Fruit fly (Drosophila melanogaster) whole organism, embryonic: Measurements from ENCODE around the gene ATPsynepsilonL.

ENCODE experiments used
- Aef1 ChIP-seq: fragments of 200-800 bp; sonication (Bioruptor generic); IDR thresholded peaks from 3 replicates; pipeline ENCODE4 v1.3.6; 2022; ENCODE audit warnings: missing biosample characterization, missing genetic modification characterization
- Asciz ChIP-seq: fragments of 200-800 bp; sonication (Bioruptor generic); optimal IDR thresholded peaks from 2 replicates; lab custom pipeline; 2017; ENCODE audit warnings: missing biosample characterization, mild to moderate bottlenecking, missing genetic modification characterization, missing genetic modification reagents
- CG11085 ChIP-seq: fragments of 200-800 bp; sonication (Bioruptor generic); IDR thresholded peaks from 2 replicates; pipeline ENCODE4 v1.3.6; 2022; ENCODE audit warnings: missing biosample characterization, missing genetic modification characterization
- CG12104 ChIP-seq: fragments of 200-800 bp; sonication (Bioruptor generic); optimal IDR thresholded peaks from 3 replicates; lab custom pipeline; 2016; ENCODE audit warnings: missing biosample characterization, missing genetic modification characterization
- CG12155 ChIP-seq: fragments of 200-800 bp; sonication (Bioruptor generic); optimal IDR thresholded peaks from 3 replicates; lab custom pipeline; 2016; ENCODE audit warnings: missing biosample characterization, missing genetic modification characterization
- CG12744 ChIP-seq: fragments of 200-800 bp; sonication (Bioruptor generic); optimal IDR thresholded peaks from 2 replicates; lab custom pipeline; 2016; ENCODE audit warnings: missing biosample characterization, missing genetic modification characterization
- CG13775 ChIP-seq: fragments of 200-800 bp; sonication (Bioruptor generic); optimal IDR thresholded peaks from 3 replicates; lab custom pipeline; 2017; ENCODE audit warnings: missing biosample characterization, mild to moderate bottlenecking, missing genetic modification characterization
- CG14441 ChIP-seq: fragments of 200-800 bp; sonication (Bioruptor generic); IDR thresholded peaks from 2 replicates; pipeline ENCODE4 v1.3.6; 2022; ENCODE audit warnings: missing biosample characterization, missing genetic modification characterization
- CG15073 ChIP-seq: fragments of 200-800 bp; sonication (Bioruptor generic); optimal IDR thresholded peaks from 2 replicates; lab custom pipeline; 2016; ENCODE audit warnings: missing biosample characterization, missing genetic modification characterization
- CG15269 ChIP-seq: fragments of 200-800 bp; sonication (Bioruptor generic); optimal IDR thresholded peaks from 2 replicates; lab custom pipeline; 2018; ENCODE audit warnings: missing biosample characterization, mild to moderate bottlenecking, missing genetic modification characterization, moderate library complexity
- CG15479 ChIP-seq: fragments of 200-800 bp; sonication (Bioruptor generic); optimal IDR thresholded peaks from 3 replicates; lab custom pipeline; 2019; ENCODE audit warnings: missing biosample characterization, mild to moderate bottlenecking, missing genetic modification characterization, moderate library complexity
- CG1602 ChIP-seq: fragments of 200-800 bp; sonication (Bioruptor generic); optimal IDR thresholded peaks from 3 replicates; lab custom pipeline; 2016; ENCODE audit warnings: missing biosample characterization, missing genetic modification characterization
- CG17359 ChIP-seq: fragments of 200-800 bp; sonication (Bioruptor generic); optimal IDR thresholded peaks from 3 replicates; lab custom pipeline; 2018; ENCODE audit warnings: missing biosample characterization, mild to moderate bottlenecking, missing genetic modification characterization, moderate library complexity
- CG30431 ChIP-seq: fragments of 200-800 bp; sonication (Bioruptor generic); optimal IDR thresholded peaks from 2 replicates; lab custom pipeline; 2017; ENCODE audit warnings: missing biosample characterization, missing genetic modification characterization
- CG3065 ChIP-seq: fragments of 200-800 bp; sonication (Bioruptor generic); optimal IDR thresholded peaks from 2 replicates; lab custom pipeline; 2016; ENCODE audit warnings: missing biosample characterization, missing genetic modification characterization
- CG32767 ChIP-seq: fragments of 200-800 bp; sonication (Bioruptor generic); IDR thresholded peaks from 2 replicates; pipeline ENCODE4 v1.3.6; 2022; ENCODE audit warnings: missing biosample characterization, missing genetic modification characterization
- CG34422 ChIP-seq: fragments of 200-800 bp; sonication (Bioruptor generic); IDR thresholded peaks from 3 replicates; pipeline ENCODE4 v1.3.6; 2022; ENCODE audit warnings: missing biosample characterization, missing genetic modification characterization
- CG4854 ChIP-seq: fragments of 200-800 bp; sonication (Bioruptor generic); optimal IDR thresholded peaks from 2 replicates; lab custom pipeline; 2016; ENCODE audit warnings: missing biosample characterization, missing genetic modification characterization, inconsistent platforms
- CG6689 ChIP-seq: fragments of 200-800 bp; sonication (Bioruptor generic); IDR thresholded peaks from 2 replicates; pipeline ENCODE4 v1.3.6; 2022; ENCODE audit warnings: missing biosample characterization, missing genetic modification characterization
- CG6791 ChIP-seq: fragments of 200-800 bp; sonication (Bioruptor generic); IDR thresholded peaks from 3 replicates; pipeline ENCODE4 v1.3.6; 2022; ENCODE audit warnings: missing biosample characterization, missing genetic modification characterization; ENCODE audit not compliant: partially characterized antibody
- CG9727 ChIP-seq: fragments of 200-800 bp; sonication (Bioruptor generic); optimal IDR thresholded peaks from 3 replicates; lab custom pipeline; 2017; ENCODE audit warnings: missing biosample characterization, mild to moderate bottlenecking, missing genetic modification characterization
- CG9817 ChIP-seq: fragments of 200-800 bp; sonication (Bioruptor generic); optimal IDR thresholded peaks from 2 replicates; lab custom pipeline; 2018; ENCODE audit warnings: missing biosample characterization, mild to moderate bottlenecking, missing genetic modification characterization, moderate library complexity
- Camta ChIP-seq: fragments of 200-800 bp; sonication (Bioruptor generic); optimal IDR thresholded peaks from 2 replicates; lab custom pipeline; 2016; ENCODE audit warnings: missing biosample characterization, missing genetic modification characterization
- Dip3 ChIP-seq: fragments of 200-800 bp; sonication (Bioruptor generic); optimal IDR thresholded peaks from 3 replicates; lab custom pipeline; 2016; ENCODE audit warnings: missing biosample characterization, missing genetic modification characterization
- E2f1 ChIP-seq: fragments of 200-800 bp; sonication (Bioruptor generic); IDR thresholded peaks from 2 replicates; pipeline ENCODE4 v1.3.6; 2022; ENCODE audit warnings: missing biosample characterization, missing genetic modification characterization
- HHEX ChIP-seq: fragments of 200-800 bp; sonication (Bioruptor generic); optimal IDR thresholded peaks from 3 replicates; lab custom pipeline; 2017; ENCODE audit warnings: missing biosample characterization, mild to moderate bottlenecking, missing genetic modification characterization, missing genetic modification reagents
- MTF-1 ChIP-seq: fragments of 200-800 bp; sonication (Bioruptor generic); optimal IDR thresholded peaks from 2 replicates; lab custom pipeline; 2018; ENCODE audit warnings: missing biosample characterization, mild to moderate bottlenecking, missing genetic modification characterization, borderline replicate concordance
- Med ChIP-seq: fragments of 200-800 bp; sonication (Bioruptor generic); peaks from one replicate; lab custom pipeline; 2016; ENCODE audit warnings: missing biosample characterization, missing genetic modification characterization, mild to moderate bottlenecking, inconsistent platforms, moderate library complexity
- Mrtf ChIP-seq: fragments of 200-800 bp; sonication (Bioruptor generic); IDR thresholded peaks from 3 replicates; pipeline ENCODE4 v1.3.6; 2022; ENCODE audit warnings: missing biosample characterization, missing genetic modification characterization
- Rfx ChIP-seq: fragments of 200-800 bp; sonication (Bioruptor generic); IDR thresholded peaks from 2 replicates; pipeline ENCODE4 v1.3.6; 2022; ENCODE audit warnings: missing biosample characterization, missing genetic modification characterization
- TFAM ChIP-seq: fragments of 200-800 bp; sonication (Bioruptor generic); optimal IDR thresholded peaks from 2 replicates; lab custom pipeline; 2017; ENCODE audit warnings: missing biosample characterization, missing genetic modification characterization, inconsistent platforms
- Tbp ChIP-seq: fragments of >200 bp; optimal IDR thresholded peaks from 2 replicates; lab custom pipeline; 2018; ENCODE audit warnings: missing biosample characterization, missing genetic modification characterization
- chinmo ChIP-seq: fragments of 200-800 bp; sonication (Bioruptor generic); IDR thresholded peaks from 4 replicates; pipeline ENCODE4 v1.3.6; 2022; ENCODE audit warnings: missing biosample characterization, missing genetic modification characterization; ENCODE audit not compliant: partially characterized antibody
- dm ChIP-seq: fragments of 200-800 bp; sonication (Bioruptor generic); optimal IDR thresholded peaks from 3 replicates; lab custom pipeline; 2016; ENCODE audit warnings: missing biosample characterization, missing genetic modification characterization
- dpn ChIP-seq, 2 experiments: fragments of 200-800 bp; sonication (Bioruptor generic); optimal IDR thresholded peaks; 3 replicates each; lab custom pipeline; 2016; ENCODE audit warnings: missing biosample characterization in 2 of 2, missing genetic modification characterization in 2 of 2
- dysf ChIP-seq: fragments of 200-800 bp; sonication (Bioruptor generic); IDR thresholded peaks from 3 replicates; pipeline ENCODE4 v1.3.6; 2022; ENCODE audit warnings: missing biosample characterization, missing genetic modification characterization
- fd3F ChIP-seq: fragments of 200-800 bp; sonication (Bioruptor generic); optimal IDR thresholded peaks from 2 replicates; lab custom pipeline; 2018; ENCODE audit warnings: missing biosample characterization, mild to moderate bottlenecking, missing genetic modification characterization, moderate library complexity
- gro ChIP-seq: fragments of 200-800 bp; sonication (Bioruptor generic); optimal IDR thresholded peaks from 2 replicates; lab custom pipeline; 2016; ENCODE audit warnings: missing biosample characterization, missing genetic modification characterization
- ken ChIP-seq: fragments of 200-800 bp; sonication (Bioruptor generic); IDR thresholded peaks from 3 replicates; pipeline ENCODE4 v1.3.6; 2022; ENCODE audit warnings: missing biosample characterization, missing genetic modification characterization
- lbe ChIP-seq: fragments of 200-800 bp; sonication (Bioruptor generic); optimal IDR thresholded peaks from 2 replicates; lab custom pipeline; 2016; ENCODE audit warnings: missing biosample characterization, mild to moderate bottlenecking, missing genetic modification characterization
- lola ChIP-seq, 3 experiments: fragments of >200 bp in 2 of 3; fragments of 200-800 bp in 1 of 3; sonication (Bioruptor generic) in 1 of 3; optimal IDR thresholded peaks; 2 replicates each; lab custom pipeline; 2017 to 2019; ENCODE audit warnings: missing biosample characterization in 3 of 3, missing genetic modification characterization in 3 of 3, mild to moderate bottlenecking in 1 of 3, moderate library complexity in 1 of 3
- nmo ChIP-seq: fragments of 200-800 bp; sonication (Bioruptor generic); optimal IDR thresholded peaks from 2 replicates; lab custom pipeline; 2018; ENCODE audit warnings: missing biosample characterization, mild to moderate bottlenecking, missing genetic modification characterization, moderate library complexity
- nom ChIP-seq: fragments of 200-800 bp; sonication (Bioruptor generic); optimal IDR thresholded peaks from 2 replicates; lab custom pipeline; 2017; ENCODE audit warnings: missing biosample characterization, missing genetic modification characterization, mild to moderate bottlenecking, moderate library complexity, missing genetic modification reagents
- otp ChIP-seq: fragments of 200-800 bp; sonication (Bioruptor generic); IDR thresholded peaks from 3 replicates; pipeline ENCODE4, ENCODE4 v1.3.6; 2022; ENCODE audit warnings: missing biosample characterization, missing genetic modification characterization
- p53 ChIP-seq: fragments of 200-800 bp; sonication (Bioruptor generic); optimal IDR thresholded peaks from 2 replicates; lab custom pipeline; 2016; ENCODE audit warnings: missing biosample characterization, missing genetic modification characterization
- pan ChIP-seq, 4 experiments: fragments of >200 bp in 3 of 4; fragments of 200-800 bp in 1 of 4; sonication (Bioruptor generic) in 1 of 4; optimal IDR thresholded peaks in 3 of 4; IDR thresholded peaks in 1 of 4; 2 replicates each; pipeline versions ENCODE4 v1.3.6 to Lab custom; 2017 to 2022; ENCODE audit warnings: missing biosample characterization in 2 of 4, missing genetic modification characterization in 2 of 4, mixed read lengths in 1 of 4
- sens ChIP-seq: fragments of 200-800 bp; sonication (Bioruptor generic); peaks from one replicate; lab custom pipeline; 2016; ENCODE audit warnings: missing biosample characterization, missing genetic modification characterization
- toy ChIP-seq: fragments of 200-800 bp; sonication (Bioruptor generic); IDR thresholded peaks from 2 replicates; pipeline ENCODE4 v1.3.6; 2022; ENCODE audit warnings: missing biosample characterization, missing genetic modification characterization

ATPsynepsilonL gene

DNA sequence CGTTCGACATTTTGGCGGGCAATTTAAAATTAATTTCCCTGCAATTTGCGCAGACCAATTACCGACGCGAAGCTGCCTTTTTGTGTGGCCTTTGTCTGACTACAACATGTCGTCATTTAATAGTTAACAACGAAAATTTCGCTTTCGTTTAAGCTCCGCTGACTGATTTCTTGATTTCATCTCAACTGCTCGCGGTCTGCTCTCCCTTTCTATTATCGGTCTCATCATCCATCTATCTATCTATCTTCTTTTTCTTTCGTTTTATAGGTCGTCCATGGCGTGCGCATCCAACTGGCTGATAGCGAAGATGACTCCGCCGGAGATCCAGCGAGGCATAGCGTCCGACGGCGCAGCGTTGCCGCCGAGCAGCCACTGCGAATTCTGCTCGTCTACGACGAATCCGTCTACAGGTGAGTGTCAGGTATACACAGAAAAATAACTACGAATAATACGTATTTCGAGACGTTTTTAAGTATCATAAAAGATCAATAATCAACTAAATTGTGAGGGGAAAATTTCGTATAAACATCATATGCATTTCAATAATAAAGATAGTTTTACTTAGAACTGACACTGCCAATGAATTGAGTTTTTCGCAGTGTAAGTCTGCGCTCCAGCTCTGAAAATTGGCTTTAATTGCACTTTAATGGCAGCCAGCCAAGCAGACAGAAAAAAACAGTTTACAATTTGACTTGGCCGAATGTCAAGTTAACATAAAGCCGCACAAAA, 32.5 kb downstream of the ATPsynepsilonL start:
- TF ChIP-seq CG17359 (tag; lab: Kevin White, UChicago) (peak; percentile 39), TFAM (GFP tag; lab: Kevin White, UChicago) (no peak), dpn (GFP tag; optimal IDR thresholded peaks at IDR 0.05; lab: Kevin White, UChicago) (peak; percentile 10 to 27), CG15479 (GFP tag; lab: Kevin White, UChicago) (no peak), CG12155 (GFP tag; lab: Kevin White, UChicago) (no peak), CG11085 (GFP tag; lab: Robert Waterston, UW) (no peak), p53 (no peak), nmo (GFP tag; lab: Kevin White, UChicago) (no peak), nom (GFP tag; lab: Kevin White, UChicago) (no peak), Mrtf (0 out of 3 replicates have a peak, but pooled peaks have one; percentile 32), MTF-1 (GFP tag; lab: Kevin White, UChicago) (no peak), CG6791 (no peak), CG13775 (GFP tag; lab: Kevin White, UChicago) (no peak), pan (optimal IDR thresholded peaks at IDR 0.05; lab: Kevin White, UChicago) (no peak), pan (GFP tag; optimal IDR thresholded peaks at IDR 0.05 in 1 of 2, IDR thresholded peaks at IDR 0.05 in 1 of 2) (peak in 1 of 2 experiments; percentile 67), CG1602 (no peak), Camta (GFP tag; lab: Kevin White, UChicago) (peak; percentile 5), chinmo (GFP tag; lab: Robert Waterston, UW) (0 out of 4 replicates have a peak, but pooled peaks have one; percentile 8), Aef1 (GFP tag; lab: Robert Waterston, UW) (peak; percentile 33; the same call in 1 of the 3 replicates), HHEX (GFP tag; lab: Kevin White, UChicago) (peak; percentile 34), gro (GFP tag; lab: Kevin White, UChicago) (no peak), CG34422 (GFP tag; lab: Robert Waterston, UW) (0 out of 3 replicates have a peak, but pooled peaks have one; percentile 24), Rfx (GFP tag; lab: Robert Waterston, UW) (0 out of 2 replicates have a peak, but pooled peaks have one; percentile 19), E2f1 (peak; percentile 31; the same call in 1 of the 2 replicates), CG6689 (peak; percentile 48), otp (0 out of 3 replicates have a peak, but pooled peaks have one; percentile 10), Med (GFP tag; lab: Kevin White, UChicago) (peak; percentile 53), sens (GFP tag; lab: Kevin White, UChicago) (peak; percentile 80), fd3F (GFP tag; lab: Kevin White, UChicago) (no peak), ken (GFP tag; lab: Robert Waterston, UW) (0 out of 3 replicates have a peak, but pooled peaks have one; percentile 32), CG15269 (peak; percentile 62), CG9727 (GFP tag; lab: Kevin White, UChicago) (no peak), dm (GFP tag; lab: Kevin White, UChicago) (no peak), lbe (GFP tag; lab: Kevin White, UChicago) (no peak), CG32767 (GFP tag; lab: Robert Waterston, UW) (peak; percentile 15; the same call in 1 of the 2 replicates), Asciz (GFP tag; lab: Kevin White, UChicago) (peak; percentile 9), CG14441 (GFP tag; lab: Robert Waterston, UW) (peak; percentile 69), CG15073 (no peak), CG9817 (tag; lab: Kevin White, UChicago) (no peak), Tbp (GFP tag; lab: Kevin White, UChicago) (no peak), CG30431 (GFP tag; lab: Kevin White, UChicago) (no peak), CG4854 (no peak), toy (GFP tag; lab: Robert Waterston, UW) (no peak), dysf (peak; percentile 65), CG12104 (GFP tag; lab: Kevin White, UChicago) (no peak), Dip3 (no peak), lola (GFP tag; optimal IDR thresholded peaks at IDR 0.05; lab: Kevin White, UChicago) (no peak), CG3065 (GFP tag; lab: Kevin White, UChicago) (no peak), CG12744 (GFP tag; lab: Kevin White, UChicago) (no peak)
